Worm (Caenorhabditis elegans) whole organism, L4 larva: Measurements from ENCODE around the gene npp-1.

Experiments
- ZK546.5 ChIP-seq, 2 experiments: sonication (generic microtip); optimal IDR thresholded peaks; 2 replicates each; lab custom pipeline; 2017; ENCODE audit warnings: missing biosample characterization in 2 of 2, missing genetic modification characterization in 2 of 2
- dpl-1 ChIP-seq: fragments of 150-350 bp; optimal IDR thresholded peaks from 2 replicates; lab custom pipeline; 2014; ENCODE audit warnings: missing biosample characterization, missing genetic modification reagents, missing genetic modification characterization
- nhr-77 ChIP-seq: fragments of 150-350 bp; optimal IDR thresholded peaks from 2 replicates; lab custom pipeline; 2014; ENCODE audit warnings: missing biosample characterization, missing genetic modification characterization
- unc-39 ChIP-seq: sonication (generic microtip); optimal IDR thresholded peaks from 2 replicates; lab custom pipeline; 2017; ENCODE audit warnings: missing biosample characterization, missing genetic modification characterization
- vab-7 ChIP-seq: fragments of 200-800 bp; sonication (Bioruptor generic); IDR thresholded peaks from 2 replicates; pipeline ENCODE4 v1.3.6; 2022; ENCODE audit warnings: missing genetic modification reagents, missing genetic modification characterization, missing compliant biosample characterization

ce11 chrIV:9850931-9851330 lies 7.4 kb upstream of the npp-1 start, which contains the start of gene ssp-10:
- TF ChIP-seq vab-7 (GFP tag; lab: Robert Waterston, UW) (no peak), ZK546.5 (tag; optimal IDR thresholded peaks at IDR 0.05; lab: Kevin White, UChicago) (no peak), dpl-1 (GFP tag; lab: Kevin White, UChicago) (no peak), nhr-77 (tag; lab: Kevin White, UChicago) (no peak), unc-39 (no peak)
